Worm (Caenorhabditis elegans): ENCODE measurements around the gene Y47D3A.13.

DNA sequence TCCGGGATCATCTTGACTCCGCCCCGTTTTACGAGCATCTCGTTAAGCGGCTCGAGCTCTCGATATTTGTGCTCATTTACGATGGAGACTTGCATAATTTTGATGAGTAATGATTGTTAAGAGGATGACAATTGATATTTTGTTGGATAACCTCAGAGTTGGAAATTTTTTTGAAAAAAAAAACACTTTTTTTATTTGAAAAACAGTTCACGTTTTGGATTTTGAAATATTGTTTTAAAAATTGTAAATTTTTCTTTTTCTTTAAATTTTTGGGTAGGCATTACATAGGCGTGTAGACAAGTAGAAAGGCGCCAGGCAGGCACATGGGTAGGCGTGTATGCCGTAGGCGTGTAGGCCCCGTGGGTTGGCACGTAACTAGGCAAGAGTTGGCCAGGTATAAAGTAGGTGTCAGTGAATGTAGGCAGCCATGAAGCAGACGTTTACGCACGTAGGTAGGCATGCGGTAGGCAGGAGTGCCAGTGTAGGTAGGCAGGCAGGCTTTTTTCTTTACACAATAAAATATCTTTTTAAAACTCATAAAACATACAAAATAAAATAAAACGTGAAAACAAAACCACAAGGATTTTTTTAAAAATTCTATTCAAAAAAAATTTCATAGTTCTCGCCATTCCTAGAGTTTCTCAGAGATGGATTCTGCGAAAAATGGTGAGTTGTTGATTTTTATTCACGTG, 5.6 kb downstream of the Y47D3A.13 start, which contains the start of the genes tbx-34 and wht-8:
- TF ChIP-seq pqm-1 (tag; optimal IDR thresholded peaks at IDR 0.05) (no peak), nhr-11 (tag; optimal IDR thresholded peaks at IDR 0.05) (no peak), ztf-16 (tag; optimal IDR thresholded peaks at IDR 0.05) (no peak), tbx-2 (tag; optimal IDR thresholded peaks at IDR 0.05) (no peak), elt-2 (tag; optimal IDR thresholded peaks at IDR 0.05) (no peak), unc-42 (tag; optimal IDR thresholded peaks at IDR 0.05) (no peak), eyg-1 (tag; optimal IDR thresholded peaks at IDR 0.05) (no peak), pros-1 (tag; optimal IDR thresholded peaks at IDR 0.05) (no peak), ama-1 (optimal IDR thresholded peaks at IDR 0.05) (no peak), rnt-1 (tag; optimal IDR thresholded peaks at IDR 0.05) (no peak), dmd-4 (tag; optimal IDR thresholded peaks at IDR 0.05; ENCODE audit: borderline replicate concordance) (no peak), unc-3 (GFP tag; conservative IDR thresholded peaks at IDR 0.05) (no peak), unc-3 (tag; optimal IDR thresholded peaks at IDR 0.05) (no peak)
